Worm (Caenorhabditis elegans) whole organism, L3 larva: ENCODE results near the gene erd-2.1.

Source experiments
- R02D3.7 ChIP-seq: fragments of 150-350 bp; optimal IDR thresholded peaks from 2 replicates; lab custom pipeline; 2014; ENCODE audit warnings: missing biosample characterization, missing genetic modification characterization
- ZK546.5 ChIP-seq: sonication (generic microtip); optimal IDR thresholded peaks from 2 replicates; lab custom pipeline; 2017; ENCODE audit warnings: missing biosample characterization, missing genetic modification characterization
- aly-2 ChIP-seq: fragments of 150-350 bp; optimal IDR thresholded peaks from 2 replicates; lab custom pipeline; 2014; ENCODE audit warnings: missing biosample characterization, missing genetic modification characterization
- ama-1 ChIP-seq: fragments of 150-350 bp; optimal IDR thresholded peaks from 2 replicates; lab custom pipeline; 2018
- ceh-16 ChIP-seq: sonication (generic microtip); optimal IDR thresholded peaks from 2 replicates; lab custom pipeline; 2017; ENCODE audit warnings: missing biosample characterization, missing genetic modification characterization
- ceh-28 ChIP-seq: fragments of 150-350 bp; optimal IDR thresholded peaks from 2 replicates; lab custom pipeline; 2014; ENCODE audit warnings: missing biosample characterization, missing genetic modification reagents, missing genetic modification characterization
- ceh-82 ChIP-seq: fragments of 150-350 bp; optimal IDR thresholded peaks from 2 replicates; lab custom pipeline; 2014; ENCODE audit warnings: missing biosample characterization, missing genetic modification characterization
- ceh-9 ChIP-seq: sonication (generic microtip); optimal IDR thresholded peaks from 2 replicates; lab custom pipeline; 2018; ENCODE audit warnings: missing biosample characterization, missing genetic modification characterization
- daf-12 ChIP-seq: fragments of 150-350 bp; optimal IDR thresholded peaks from 2 replicates; lab custom pipeline; 2014; ENCODE audit warnings: missing biosample characterization, missing genetic modification reagents, missing genetic modification characterization
- egl-27 ChIP-seq: sonication (generic microtip); optimal IDR thresholded peaks from 4 replicates; lab custom pipeline; 2017; ENCODE audit warnings: missing biosample characterization, missing genetic modification reagents, missing genetic modification characterization
- egl-5 ChIP-seq: fragments of 150-350 bp; optimal IDR thresholded peaks from 2 replicates; lab custom pipeline; 2017; ENCODE audit warnings: missing biosample characterization, missing genetic modification reagents, missing genetic modification characterization, inconsistent platforms
- elt-1 ChIP-seq: fragments of 150-350 bp; optimal IDR thresholded peaks from 2 replicates; lab custom pipeline; 2014; ENCODE audit warnings: missing biosample characterization, missing genetic modification characterization
- elt-2 ChIP-seq: sonication (generic microtip); optimal IDR thresholded peaks from 2 replicates; lab custom pipeline; 2016; ENCODE audit warnings: missing genetic modification reagents, mild to moderate bottlenecking, missing genetic modification characterization, missing compliant biosample characterization
- elt-3 ChIP-seq, 3 experiments: fragments of 150-350 bp in 1 of 3; sonication (generic microtip) in 2 of 3; optimal IDR thresholded peaks; 2 replicates in 2 of 3; 4 replicates in 1 of 3; lab custom pipeline; 2014 to 2017; ENCODE audit warnings: missing biosample characterization in 3 of 3, missing genetic modification characterization in 3 of 3
- eor-1 ChIP-seq, 2 experiments: fragments of 150-350 bp; optimal IDR thresholded peaks; 2 replicates each; lab custom pipeline; 2014 to 2018; ENCODE audit warnings: missing biosample characterization in 2 of 2, missing genetic modification characterization in 2 of 2
- fkh-10 ChIP-seq: sonication (generic microtip); optimal IDR thresholded peaks from 2 replicates; lab custom pipeline; 2017; ENCODE audit warnings: missing biosample characterization, missing genetic modification reagents, missing genetic modification characterization
- fkh-2 ChIP-seq: fragments of 150-350 bp; optimal IDR thresholded peaks from 2 replicates; lab custom pipeline; 2014; ENCODE audit warnings: missing biosample characterization, missing genetic modification reagents, missing genetic modification characterization
- fos-1 ChIP-seq: fragments of 150-350 bp; optimal IDR thresholded peaks from 2 replicates; lab custom pipeline; 2014; ENCODE audit warnings: missing biosample characterization, missing genetic modification characterization
- hmg-11 ChIP-seq: sonication (generic microtip); optimal IDR thresholded peaks from 2 replicates; lab custom pipeline; 2016; ENCODE audit warnings: missing genetic modification characterization, missing compliant biosample characterization
- jun-1 ChIP-seq: fragments of 150-350 bp; optimal IDR thresholded peaks from 2 replicates; lab custom pipeline; 2014; ENCODE audit warnings: missing biosample characterization, missing genetic modification reagents, missing genetic modification characterization
- lin-15B ChIP-seq: fragments of 150-350 bp; optimal IDR thresholded peaks from 2 replicates; lab custom pipeline; 2014; ENCODE audit warnings: missing biosample characterization, missing genetic modification characterization
- lin-39 ChIP-seq: fragments of 150-350 bp; optimal IDR thresholded peaks from 2 replicates; lab custom pipeline; 2018; ENCODE audit warnings: missing biosample characterization, missing genetic modification reagents, missing genetic modification characterization
- lsy-12 ChIP-seq: sonication (generic microtip); optimal IDR thresholded peaks from 2 replicates; lab custom pipeline; 2016; ENCODE audit warnings: mild to moderate bottlenecking, missing genetic modification characterization, missing compliant biosample characterization
- mdl-1 ChIP-seq: fragments of 150-350 bp; optimal IDR thresholded peaks from 2 replicates; lab custom pipeline; 2014; ENCODE audit warnings: missing biosample characterization, missing genetic modification characterization
- mml-1 ChIP-seq: fragments of 150-350 bp; sonication (generic microtip); optimal IDR thresholded peaks from 3 replicates; lab custom pipeline; 2014; ENCODE audit warnings: missing biosample characterization, missing genetic modification characterization
- nfya-1 ChIP-seq: sonication (generic microtip); optimal IDR thresholded peaks from 2 replicates; lab custom pipeline; 2017; ENCODE audit warnings: missing genetic modification characterization, mild to moderate bottlenecking, missing compliant biosample characterization, antibody characterized with exemption, moderate library complexity; ENCODE audit not compliant: insufficient read depth
- nhr-11 ChIP-seq: fragments of 150-350 bp; optimal IDR thresholded peaks from 2 replicates; lab custom pipeline; 2014; ENCODE audit warnings: missing biosample characterization, missing genetic modification characterization
- nhr-12 ChIP-seq: fragments of 150-350 bp; optimal IDR thresholded peaks from 2 replicates; lab custom pipeline; 2014; ENCODE audit warnings: missing biosample characterization, missing genetic modification characterization
- nhr-23 ChIP-seq: fragments of 150-350 bp; optimal IDR thresholded peaks from 2 replicates; lab custom pipeline; 2014; ENCODE audit warnings: missing biosample characterization, missing genetic modification reagents, missing genetic modification characterization
- nhr-237 ChIP-seq: fragments of 150-350 bp; optimal IDR thresholded peaks from 2 replicates; lab custom pipeline; 2014; ENCODE audit warnings: missing biosample characterization, missing genetic modification characterization
- nhr-25 ChIP-seq: sonication (generic microtip); optimal IDR thresholded peaks from 2 replicates; lab custom pipeline; 2017; ENCODE audit warnings: missing biosample characterization, missing genetic modification characterization
- nhr-28 ChIP-seq: fragments of 150-350 bp; optimal IDR thresholded peaks from 2 replicates; lab custom pipeline; 2014; ENCODE audit warnings: missing biosample characterization, missing genetic modification characterization
- nhr-43 ChIP-seq: sonication (generic microtip); optimal IDR thresholded peaks from 2 replicates; lab custom pipeline; 2016; ENCODE audit warnings: mild to moderate bottlenecking, missing genetic modification characterization, missing compliant biosample characterization; ENCODE audit not compliant: poor library complexity, severe bottlenecking
- nhr-67 ChIP-seq: fragments of 150-350 bp; optimal IDR thresholded peaks from 2 replicates; lab custom pipeline; 2014; ENCODE audit warnings: missing biosample characterization, missing genetic modification characterization
- nhr-76 ChIP-seq: fragments of 150-350 bp; sonication (generic microtip); optimal IDR thresholded peaks from 5 replicates; lab custom pipeline; 2014; ENCODE audit warnings: missing biosample characterization, missing genetic modification characterization
- nhr-77 ChIP-seq: fragments of 150-350 bp; optimal IDR thresholded peaks from 2 replicates; lab custom pipeline; 2014; ENCODE audit warnings: missing biosample characterization, missing genetic modification characterization
- pha-4 ChIP-seq: fragments of 150-350 bp; optimal IDR thresholded peaks from 2 replicates; lab custom pipeline; 2014; ENCODE audit warnings: missing biosample characterization, missing genetic modification reagents, missing genetic modification characterization
- pqm-1 ChIP-seq: fragments of 150-350 bp; optimal IDR thresholded peaks from 2 replicates; lab custom pipeline; 2017; ENCODE audit warnings: missing biosample characterization, missing genetic modification characterization, inconsistent platforms
- sea-2 ChIP-seq: fragments of 150-350 bp; sonication (generic microtip); optimal IDR thresholded peaks from 4 replicates; lab custom pipeline; 2014; ENCODE audit warnings: missing biosample characterization, missing genetic modification reagents, missing genetic modification characterization
- skn-1 ChIP-seq: fragments of 150-350 bp; optimal IDR thresholded peaks from 2 replicates; lab custom pipeline; 2014; ENCODE audit warnings: missing biosample characterization, missing genetic modification characterization
- snpc-4 ChIP-seq: fragments of 150-350 bp; optimal IDR thresholded peaks from 2 replicates; lab custom pipeline; 2014; ENCODE audit warnings: missing biosample characterization, missing genetic modification characterization
- tbx-2 ChIP-seq: sonication (generic microtip); optimal IDR thresholded peaks from 2 replicates; lab custom pipeline; 2016; ENCODE audit warnings: mild to moderate bottlenecking, missing genetic modification characterization, missing compliant biosample characterization
- unc-39 ChIP-seq: sonication (generic microtip); optimal IDR thresholded peaks from 4 replicates; lab custom pipeline; 2017; ENCODE audit warnings: missing biosample characterization, missing genetic modification characterization
- unc-62 ChIP-seq: fragments of 150-350 bp; sonication (generic microtip); optimal IDR thresholded peaks from 4 replicates; lab custom pipeline; 2014; ENCODE audit warnings: missing biosample characterization, missing genetic modification reagents, missing genetic modification characterization
- zag-1 ChIP-seq: fragments of 150-350 bp; optimal IDR thresholded peaks from 2 replicates; lab custom pipeline; 2014; ENCODE audit warnings: missing biosample characterization, missing genetic modification characterization
- ztf-11 ChIP-seq: fragments of 150-350 bp; optimal IDR thresholded peaks from 2 replicates; lab custom pipeline; 2014; ENCODE audit warnings: missing biosample characterization, missing genetic modification characterization
- ztf-4 ChIP-seq: fragments of 150-350 bp; optimal IDR thresholded peaks from 2 replicates; lab custom pipeline; 2014; ENCODE audit warnings: missing biosample characterization, missing genetic modification characterization

The erd-2.1 gene

DNA sequence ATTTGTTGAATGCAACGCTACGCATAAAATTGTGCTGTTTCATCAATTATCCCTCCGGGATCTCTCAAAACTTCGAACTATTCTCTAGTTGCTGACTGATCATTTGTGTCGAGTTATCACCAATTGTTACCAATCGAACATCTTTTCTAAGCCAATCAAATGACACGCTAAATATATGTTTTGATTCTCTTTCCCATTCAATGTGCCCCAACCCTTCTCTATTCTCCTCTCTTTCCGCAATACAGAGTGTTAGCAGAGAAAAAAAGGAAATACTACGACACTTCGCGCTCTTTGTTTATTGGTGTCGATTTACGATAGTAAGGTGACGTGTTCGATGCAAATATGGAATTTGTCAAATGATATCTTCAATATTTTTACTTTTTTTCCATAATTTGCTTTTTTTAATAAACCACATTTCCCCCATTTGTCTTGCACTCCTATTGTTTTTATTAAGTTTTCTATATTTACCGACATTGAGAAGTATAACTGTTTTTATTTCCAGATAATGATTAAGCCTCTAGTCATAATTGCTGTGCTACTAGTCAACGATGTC, 38.7 kb upstream of the erd-2.1 start, which contains the start of gene nucb-1:
Gene nucb-1, plus strand, starts transcription at position 503 of the 553 bp plus-strand sequence.
- TF ChIP-seq nhr-11 (tag; lab: Kevin White, UChicago) (peak; percentile 55), jun-1 (tag; lab: Kevin White, UChicago) (no peak), mdl-1 (tag; lab: Kevin White, UChicago) (no peak), ceh-82 (tag; lab: Kevin White, UChicago) (no peak), nhr-76 (no peak), nhr-25 (peak; percentile 91), tbx-2 (tag; lab: Kevin White, UChicago) (no peak), fos-1 (tag; lab: Kevin White, UChicago) (no peak), pha-4 (tag; lab: Kevin White, UChicago) (peak; percentile 85), elt-1 (tag; lab: Kevin White, UChicago) (no peak), nfya-1 (tag; lab: Kevin White, UChicago) (peak; percentile 91), ceh-28 (peak; percentile 64), elt-3 (tag; optimal IDR thresholded peaks at IDR 0.05; lab: Kevin White, UChicago) (no peak), egl-5 (tag; lab: Kevin White, UChicago) (peak; percentile 74), fkh-10 (GFP tag; lab: Kevin White, UChicago) (peak; percentile 2), ztf-4 (tag; lab: Kevin White, UChicago) (no peak), nhr-67 (tag; lab: Kevin White, UChicago) (no peak), zag-1 (no peak), lsy-12 (tag; lab: Kevin White, UChicago) (no peak), pqm-1 (tag; lab: Kevin White, UChicago) (peak; percentile 51), ZK546.5 (tag; lab: Kevin White, UChicago) (no peak), nhr-28 (no peak), lin-15B (tag; lab: Kevin White, UChicago) (peak; percentile 49), aly-2 (no peak), daf-12 (tag; lab: Kevin White, UChicago) (no peak), nhr-23 (peak; percentile 94), lin-39 (tag; lab: Kevin White, UChicago) (peak; percentile 57), snpc-4 (tag; lab: Kevin White, UChicago) (no peak), nhr-77 (tag; lab: Kevin White, UChicago) (no peak), mml-1 (no peak), sea-2 (no peak), skn-1 (peak; percentile 37), elt-2 (tag; lab: Kevin White, UChicago) (peak; percentile 60), ceh-9 (no peak), nhr-12 (tag; lab: Kevin White, UChicago) (no peak), R02D3.7 (tag; lab: Kevin White, UChicago) (peak; percentile 93), hmg-11 (tag; lab: Kevin White, UChicago) (peak; percentile 80), nhr-237 (tag; lab: Kevin White, UChicago) (no peak), unc-39 (tag; lab: Kevin White, UChicago) (no peak), egl-27 (tag; lab: Kevin White, UChicago) (no peak), fkh-2 (no peak), eor-1 (tag; optimal IDR thresholded peaks at IDR 0.05; lab: Kevin White, UChicago) (no peak), ceh-16 (tag; lab: Kevin White, UChicago) (no peak), nhr-43 (tag; lab: Kevin White, UChicago) (peak; percentile 50), ztf-11 (tag; lab: Kevin White, UChicago) (no peak), ama-1 (lab: Kevin White, UChicago) (no peak), unc-62 (GFP tag; lab: Kevin White, UChicago) (no peak)
